Fruit fly (Drosophila melanogaster): Measurements from ENCODE around the gene Tmtc1.

Tmtc1 gene

dm6 chr2L:2750337-2751084 is 73.0 kb downstream of the Tmtc1 start (continued):
- TF ChIP-seq Dek (tag; optimal IDR thresholded peaks at IDR 0.05) (peak; percentile 88), oc (tag; optimal IDR thresholded peaks at IDR 0.05) (peak; percentile 75), Ets65A (GFP tag) (peak; percentile 98), gfzf (GFP tag; optimal IDR thresholded peaks at IDR 0.05) (no peak), HLH4C (GFP tag; IDR thresholded peaks at IDR 0.05; ENCODE audit: partially characterized antibody) (no peak), pum (GFP tag; optimal IDR thresholded peaks at IDR 0.05) (peak; percentile 79), dm (GFP tag; optimal IDR thresholded peaks at IDR 0.05) (peak; percentile 44), slp2 (GFP tag; optimal IDR thresholded peaks at IDR 0.05) (peak; percentile 79), run (tag; optimal IDR thresholded peaks at IDR 0.05) (no peak), br (optimal IDR thresholded peaks at IDR 0.05) (no peak), repo (GFP tag; optimal IDR thresholded peaks at IDR 0.05) (peak; percentile 60), CG12236 (GFP tag; optimal IDR thresholded peaks at IDR 0.05) (peak; percentile 60), CG3847 (GFP tag; IDR thresholded peaks at IDR 0.05) (no peak), Ets97D (GFP tag; optimal IDR thresholded peaks at IDR 0.05) (peak; percentile 53), CG12071 (GFP tag; optimal IDR thresholded peaks at IDR 0.05) (peak; percentile 83), sqz (GFP tag; optimal IDR thresholded peaks at IDR 0.05) (peak; percentile 18), ase (GFP tag; IDR thresholded peaks at IDR 0.05) (no peak), Atf6 (GFP tag; IDR thresholded peaks at IDR 0.05) (no peak), CG31224 (GFP tag; IDR thresholded peaks at IDR 0.05) (no peak), CG1529 (GFP tag; optimal IDR thresholded peaks at IDR 0.05) (peak; percentile 57), CG8388 (GFP tag; optimal IDR thresholded peaks at IDR 0.05) (peak; percentile 48), bsh (GFP tag; optimal IDR thresholded peaks at IDR 0.05) (peak; percentile 73 to 79), lola (GFP tag; optimal IDR thresholded peaks at IDR 0.05) (peak in 1 of 3 experiments; percentile 61), fu2 (GFP tag; optimal IDR thresholded peaks at IDR 0.05) (peak; percentile 69), YL-1 (GFP tag; optimal IDR thresholded peaks at IDR 0.05) (peak; percentile 51), Dll (GFP tag; IDR thresholded peaks at IDR 0.05; ENCODE audit: partially characterized antibody) (no peak), chif (GFP tag; optimal IDR thresholded peaks at IDR 0.05) (peak; percentile 17 to 76), TFAM (GFP tag; optimal IDR thresholded peaks at IDR 0.05) (no peak), ranshi (GFP tag; IDR thresholded peaks at IDR 0.05) (no peak), CG42726 (GFP tag; IDR thresholded peaks at IDR 0.05; ENCODE audit: partially characterized antibody) (no peak), CG18011 (GFP tag; optimal IDR thresholded peaks at IDR 0.05) (peak; percentile 21), CG3065 (GFP tag; optimal IDR thresholded peaks at IDR 0.05) (peak; percentile 26), CG10959 (GFP tag; IDR thresholded peaks at IDR 0.05) (no peak), kah (GFP tag; optimal IDR thresholded peaks at IDR 0.05) (peak; percentile 2), CG8290 (GFP tag; optimal IDR thresholded peaks at IDR 0.05) (peak; percentile 32), CG8290 (tag; optimal IDR thresholded peaks at IDR 0.05) (peak in 1 of 2 experiments; percentile 94), nerfin-1 (tag; optimal IDR thresholded peaks at IDR 0.05) (peak; percentile 46), CG9437 (GFP tag; optimal IDR thresholded peaks at IDR 0.05) (peak; percentile 57), Dip3 (GFP tag; optimal IDR thresholded peaks at IDR 0.05) (peak; percentile 81), prd (optimal IDR thresholded peaks at IDR 0.05) (no peak), prd (GFP tag; IDR thresholded peaks at IDR 0.05) (no peak), CG8944 (GFP tag; optimal IDR thresholded peaks at IDR 0.05) (peak; percentile 81), B-H2 (GFP tag; optimal IDR thresholded peaks at IDR 0.05) (peak; percentile 80), CG34422 (GFP tag; IDR thresholded peaks at IDR 0.05) (no peak), CG18599 (GFP tag; optimal IDR thresholded peaks at IDR 0.05) (peak; percentile 92), CG9817 (tag; optimal IDR thresholded peaks at IDR 0.05) (peak; percentile 34), CG9876 (GFP tag; optimal IDR thresholded peaks at IDR 0.05) (peak; percentile 72), cas (GFP tag; IDR thresholded peaks at IDR 0.05) (no peak), CG18619 (GFP tag; optimal IDR thresholded peaks at IDR 0.05) (peak; percentile 76), lilli (GFP tag; optimal IDR thresholded peaks at IDR 0.05) (peak; percentile 90)
